Fruit fly (Drosophila melanogaster): ENCODE data around the gene Rac1.

The Rac1 gene

DNA sequence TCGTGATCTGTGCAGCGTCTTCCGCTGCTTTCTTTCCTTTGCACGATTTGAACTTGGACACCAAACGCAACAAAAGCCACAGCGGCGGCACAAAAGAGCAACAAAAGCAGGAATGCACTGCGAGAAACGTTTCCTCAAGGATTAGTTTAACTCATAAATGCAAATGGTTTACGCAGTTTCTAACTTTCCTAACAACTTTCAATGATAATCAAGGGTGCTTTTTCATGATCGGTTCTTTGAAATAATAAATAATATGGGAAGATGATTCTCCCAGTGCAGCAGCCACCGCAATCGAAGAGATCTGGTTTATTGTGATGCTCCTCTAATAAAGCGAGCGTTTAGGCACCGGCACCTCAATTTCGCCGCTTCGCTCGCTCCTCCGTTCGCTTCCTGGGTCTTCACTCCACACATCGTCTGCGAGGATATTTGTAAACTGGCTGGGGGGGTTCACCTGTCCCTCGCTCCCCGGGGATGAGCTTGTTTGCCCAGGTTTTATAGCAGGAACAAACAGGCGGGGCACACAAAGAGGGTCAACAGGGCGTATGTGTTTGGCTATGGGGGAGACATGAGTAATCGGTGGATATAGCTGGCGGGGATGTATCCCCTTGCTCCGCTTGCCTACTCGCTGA is 16.7 kb upstream of the Rac1 start (continued):
- TF ChIP-seq CG12104 (GFP tag; optimal IDR thresholded peaks at IDR 0.05) (peak; percentile 16), zfh1 (GFP tag; IDR thresholded peaks at IDR 0.05) (peak; percentile 90), zen (tag; optimal IDR thresholded peaks at IDR 0.05) (peak; percentile 38), D19A (tag; optimal IDR thresholded peaks at IDR 0.05) (peak; percentile 77), CG10565 (GFP tag; optimal IDR thresholded peaks at IDR 0.05) (peak; percentile 39), ind (GFP tag; optimal IDR thresholded peaks at IDR 0.05) (peak; percentile 82), CG9727 (GFP tag; optimal IDR thresholded peaks at IDR 0.05) (peak; percentile 3), CrebB (tag; optimal IDR thresholded peaks at IDR 0.05) (peak; percentile 58), CG2678 (tag; optimal IDR thresholded peaks at IDR 0.05) (peak; percentile 83), Max (GFP tag; optimal IDR thresholded peaks at IDR 0.05) (peak; percentile 54), TFAM (GFP tag; optimal IDR thresholded peaks at IDR 0.05) (no peak), CG3281 (GFP tag; optimal IDR thresholded peaks at IDR 0.05) (peak; percentile 11), cato (GFP tag; optimal IDR thresholded peaks at IDR 0.05; ENCODE audit: borderline replicate concordance) (peak; percentile 58), CG7963 (GFP tag; IDR thresholded peaks at IDR 0.05; ENCODE audit: partially characterized antibody) (no peak), CG10209 (GFP tag; optimal IDR thresholded peaks at IDR 0.05) (peak; percentile 70), inv (GFP tag; IDR thresholded peaks at IDR 0.05; ENCODE audit: partially characterized antibody) (no peak), CG14860 (GFP tag; IDR thresholded peaks at IDR 0.05; ENCODE audit: partially characterized antibody) (no peak), az2 (GFP tag; optimal IDR thresholded peaks at IDR 0.05) (peak; percentile 87)

DNA sequence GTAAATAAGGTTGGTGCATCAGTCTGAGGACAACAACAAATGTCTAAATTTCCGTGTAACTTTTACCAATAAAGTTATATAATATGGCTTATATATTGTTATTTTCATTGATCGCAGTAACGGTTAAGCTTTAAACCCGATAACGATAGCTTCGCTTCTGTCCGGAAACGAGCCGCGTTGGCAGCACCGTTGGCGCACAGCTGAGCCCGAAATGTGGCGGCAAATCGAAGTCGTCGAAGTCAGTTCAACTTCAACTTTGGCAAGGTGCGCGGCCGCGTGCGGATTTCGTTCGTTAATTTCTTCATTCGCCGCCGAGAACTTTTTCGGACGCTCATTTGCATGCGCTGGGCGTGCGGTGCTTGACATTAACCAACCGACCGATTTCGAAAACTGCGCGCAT is 15.8 kb upstream of the Rac1 start, which contains the start of gene Myo61F:
Gene Myo61F (plus strand): TSS at position 240 of the 400 bp plus-strand sequence.
- no peak for TF ChIP-seq CG17361 (GFP tag; IDR thresholded peaks at IDR 0.05)
- no peak for TF ChIP-seq Mad (GFP tag; optimal IDR thresholded peaks at IDR 0.05)
- TF ChIP-seq CG3065 (GFP tag; optimal IDR thresholded peaks at IDR 0.05): no peak
- no peak for TF ChIP-seq schlank (tag; optimal IDR thresholded peaks at IDR 0.05)
- no peak for TF ChIP-seq fd96Cb (tag; optimal IDR thresholded peaks at IDR 0.05)
- TF ChIP-seq D19B (GFP tag; optimal IDR thresholded peaks at IDR 0.05): no peak
- no peak for TF ChIP-seq Sox102F (GFP tag; optimal IDR thresholded peaks at IDR 0.05)
- TF ChIP-seq crc (GFP tag; optimal IDR thresholded peaks at IDR 0.05): no peak
- TF ChIP-seq CG4360 (GFP tag; IDR thresholded peaks at IDR 0.05): no peak
- TF ChIP-seq Antp (GFP tag; optimal IDR thresholded peaks at IDR 0.05): no peak
- TF ChIP-seq H2.0 (GFP tag; IDR thresholded peaks at IDR 0.05): no peak
- no peak for TF ChIP-seq GATAe (GFP tag; conservative IDR thresholded peaks at IDR 0.05)
- TF ChIP-seq gce (GFP tag; IDR thresholded peaks at IDR 0.05): 0 out of 3 replicates have a peak, but pooled peaks have one; percentile 23
- no peak for TF ChIP-seq az2 (GFP tag; optimal IDR thresholded peaks at IDR 0.05)
- TF ChIP-seq Sry-δ (GFP tag; optimal IDR thresholded peaks at IDR 0.05): peak; percentile 12
- TF ChIP-seq CG10979 (tag; optimal IDR thresholded peaks at IDR 0.05): no peak
- peak; percentile 12 for TF ChIP-seq Ets97D (GFP tag; optimal IDR thresholded peaks at IDR 0.05)
- peak; percentile 93 for TF ChIP-seq Myb (GFP tag; optimal IDR thresholded peaks at IDR 0.05)
- TF ChIP-seq CG18599 (GFP tag; optimal IDR thresholded peaks at IDR 0.05): no peak
- no peak for TF ChIP-seq org-1 (GFP tag; optimal IDR thresholded peaks at IDR 0.05)
- TF ChIP-seq CG9876 (GFP tag; optimal IDR thresholded peaks at IDR 0.05): no peak
- no peak for TF ChIP-seq kah (GFP tag; optimal IDR thresholded peaks at IDR 0.05)
- TF ChIP-seq CG34422 (GFP tag; IDR thresholded peaks at IDR 0.05): no peak; the same call in 2 of the 3 replicates
- TF ChIP-seq CG7963 (GFP tag; IDR thresholded peaks at IDR 0.05; ENCODE audit: partially characterized antibody): 0 out of 3 replicates have a peak, but pooled peaks have one; percentile 61
- no peak for TF ChIP-seq NK7.1 (GFP tag; optimal IDR thresholded peaks at IDR 0.05)
- TF ChIP-seq CG13287 (GFP tag; IDR thresholded peaks at IDR 0.05; ENCODE audit: partially characterized antibody): peak; percentile 77
- TF ChIP-seq Dll (GFP tag; IDR thresholded peaks at IDR 0.05; ENCODE audit: partially characterized antibody): peak; percentile 54; the same call in 3 of the 4 replicates
- no peak for TF ChIP-seq bowl (GFP tag; IDR thresholded peaks at IDR 0.05)
- no peak for TF ChIP-seq zfh1 (GFP tag; IDR thresholded peaks at IDR 0.05)
- TF ChIP-seq CG7372 (GFP tag; IDR thresholded peaks at IDR 0.05): no peak
- no peak for TF ChIP-seq CG16779 (GFP tag; IDR thresholded peaks at IDR 0.05)
- no peak for TF ChIP-seq CG17385 (GFP tag; optimal IDR thresholded peaks at IDR 0.05)
- peak; percentile 87 for TF ChIP-seq CG3995 (GFP tag; optimal IDR thresholded peaks at IDR 0.05)
- no peak for TF ChIP-seq CG6689 (GFP tag; IDR thresholded peaks at IDR 0.05)

All from whole organism, embryonic.